Worm (Caenorhabditis elegans) whole organism, young adult: ENCODE data around the gene spat-1.

Experiments used
- B0261.1 ChIP-seq: sonication (generic microtip); optimal IDR thresholded peaks from 2 replicates; lab custom pipeline; 2016; ENCODE audit warnings: mild to moderate bottlenecking, missing genetic modification characterization, moderate library complexity, missing compliant biosample characterization
- F22D6.2 ChIP-seq: sonication (generic microtip); optimal IDR thresholded peaks from 2 replicates; lab custom pipeline; 2016; ENCODE audit warnings: mild to moderate bottlenecking, missing genetic modification characterization, missing compliant biosample characterization
- F33H1.4 ChIP-seq: fragments of 200-800 bp; sonication (Bioruptor generic); IDR thresholded peaks from 2 replicates; pipeline ENCODE4 v1.3.6; 2022; ENCODE audit warnings: missing genetic modification reagents, missing genetic modification characterization, missing compliant biosample characterization
- F52B5.7 ChIP-seq: sonication (generic microtip); optimal IDR thresholded peaks from 2 replicates; lab custom pipeline; 2016; ENCODE audit warnings: mild to moderate bottlenecking, missing genetic modification characterization, missing compliant biosample characterization
- F57A8.1 ChIP-seq: fragments of 200-800 bp; sonication (Bioruptor generic); optimal IDR thresholded peaks from 2 replicates; lab custom pipeline; 2018; ENCODE audit warnings: mild to moderate bottlenecking, missing genetic modification characterization, moderate library complexity, missing compliant biosample characterization
- F57C9.4 ChIP-seq: sonication (generic microtip); optimal IDR thresholded peaks from 2 replicates; lab custom pipeline; 2017; ENCODE audit warnings: mild to moderate bottlenecking, missing genetic modification characterization, missing compliant biosample characterization
- Y67H2A.10 ChIP-seq: fragments of 200-800 bp; sonication (Bioruptor generic); conservative IDR thresholded peaks from 2 replicates; pipeline ENCODE4 v1.3.6; 2022; ENCODE audit warnings: missing genetic modification reagents, missing genetic modification characterization, missing compliant biosample characterization
- aptf-2 ChIP-seq: fragments of 200-800 bp; sonication (Bioruptor generic); conservative IDR thresholded peaks from 2 replicates; pipeline ENCODE4 v1.3.6; 2022; ENCODE audit warnings: missing genetic modification reagents, missing genetic modification characterization, missing compliant biosample characterization
- aptf-3 ChIP-seq: fragments of 200-800 bp; sonication (Bioruptor generic); IDR thresholded peaks from 2 replicates; pipeline ENCODE4 v1.3.6; 2022; ENCODE audit warnings: missing genetic modification characterization, missing compliant biosample characterization
- attf-3 ChIP-seq: fragments of 200-800 bp; sonication (Bioruptor generic); conservative IDR thresholded peaks from 2 replicates; pipeline ENCODE4 v1.3.6; 2022; ENCODE audit warnings: missing genetic modification reagents, missing genetic modification characterization, missing compliant biosample characterization
- attf-5 ChIP-seq: fragments of 200-800 bp; sonication (Bioruptor generic); optimal IDR thresholded peaks from 2 replicates; lab custom pipeline; 2018; ENCODE audit warnings: mild to moderate bottlenecking, missing genetic modification characterization, missing compliant biosample characterization
- attf-6 ChIP-seq: fragments of 200-800 bp; sonication (Bioruptor generic); IDR thresholded peaks from 2 replicates; pipeline ENCODE4 v1.3.6; 2022; ENCODE audit warnings: missing genetic modification reagents, missing genetic modification characterization, missing compliant biosample characterization
- cebp-1 ChIP-seq, 2 experiments: fragments of 200-800 bp in 1 of 2; sonication (Bioruptor generic) in 1 of 2; sonication (generic microtip) in 1 of 2; IDR thresholded peaks in 1 of 2; optimal IDR thresholded peaks in 1 of 2; 2 replicates each; pipeline versions ENCODE4 v1.3.6 to Lab custom; 2017 to 2022; ENCODE audit warnings: missing compliant biosample characterization in 2 of 2, missing genetic modification characterization in 2 of 2, mild to moderate bottlenecking in 1 of 2, missing genetic modification reagents in 1 of 2, moderate library complexity in 1 of 2
- ceh-100 ChIP-seq: fragments of 200-800 bp; sonication (Bioruptor generic); IDR thresholded peaks from 2 replicates; pipeline ENCODE4 v1.3.6; 2022; ENCODE audit warnings: missing genetic modification reagents, missing genetic modification characterization, missing compliant biosample characterization
- dpff-1 ChIP-seq: sonication (generic microtip); optimal IDR thresholded peaks from 2 replicates; lab custom pipeline; 2017; ENCODE audit warnings: mild to moderate bottlenecking, missing genetic modification characterization, missing compliant biosample characterization
- efl-1 ChIP-seq: fragments of 150-350 bp; optimal IDR thresholded peaks from 2 replicates; lab custom pipeline; 2014; ENCODE audit warnings: missing biosample characterization, missing genetic modification reagents, missing genetic modification characterization
- egl-18 ChIP-seq: fragments of 200-800 bp; sonication (Bioruptor generic); IDR thresholded peaks from 2 replicates; pipeline ENCODE4 v1.3.6; 2022; ENCODE audit warnings: missing genetic modification reagents, missing genetic modification characterization, missing compliant biosample characterization
- egl-44 ChIP-seq: fragments of 200-800 bp; sonication (Bioruptor generic); IDR thresholded peaks from 2 replicates; pipeline ENCODE4 v1.3.6; 2022; ENCODE audit warnings: missing genetic modification reagents, missing genetic modification characterization, missing compliant biosample characterization
- him-1 ChIP-seq: sonication (generic microtip); optimal IDR thresholded peaks from 2 replicates; lab custom pipeline; 2016; ENCODE audit warnings: missing genotype, missing genetic modification reagents, missing genetic modification characterization, missing compliant biosample characterization
- hlh-12 ChIP-seq: sonication (generic microtip); optimal IDR thresholded peaks from 2 replicates; lab custom pipeline; 2016; ENCODE audit warnings: missing genetic modification characterization, missing compliant biosample characterization
- hmg-20 ChIP-seq: fragments of 200-800 bp; sonication (Bioruptor generic); IDR thresholded peaks from 2 replicates; pipeline ENCODE4 v1.3.6; 2022; ENCODE audit warnings: missing genetic modification reagents, missing genetic modification characterization, missing compliant biosample characterization
- let-607 ChIP-seq, 2 experiments: fragments of 200-800 bp in 1 of 2; sonication (Bioruptor generic) in 1 of 2; sonication (generic microtip) in 1 of 2; optimal IDR thresholded peaks; 2 replicates each; lab custom pipeline; 2016 to 2018; ENCODE audit warnings: mild to moderate bottlenecking in 2 of 2, missing compliant biosample characterization in 2 of 2, missing genetic modification characterization in 2 of 2, moderate library complexity in 2 of 2, missing genotype in 1 of 2
- lin-26 ChIP-seq: fragments of 200-800 bp; sonication (Bioruptor generic); IDR thresholded peaks from 2 replicates; pipeline ENCODE4 v1.3.6; 2022; ENCODE audit warnings: missing genetic modification reagents, missing genetic modification characterization, missing compliant biosample characterization
- madf-10 ChIP-seq: sonication (generic microtip); optimal IDR thresholded peaks from 2 replicates; lab custom pipeline; 2016; ENCODE audit warnings: mild to moderate bottlenecking, missing genetic modification characterization, missing compliant biosample characterization
- madf-3 ChIP-seq: fragments of 200-800 bp; sonication (Bioruptor generic); IDR thresholded peaks from 2 replicates; pipeline ENCODE4 v1.3.6; 2022; ENCODE audit warnings: missing genetic modification reagents, missing genetic modification characterization, missing compliant biosample characterization
- madf-6 ChIP-seq: fragments of 200-800 bp; sonication (Bioruptor generic); IDR thresholded peaks from 2 replicates; pipeline ENCODE4 v1.3.6; 2022; ENCODE audit warnings: missing genetic modification reagents, missing genetic modification characterization, missing compliant biosample characterization
- madf-8 ChIP-seq: fragments of 200-800 bp; sonication (Bioruptor generic); conservative IDR thresholded peaks from 2 replicates; pipeline ENCODE4 v1.3.6; 2022; ENCODE audit warnings: missing genetic modification reagents, missing genetic modification characterization, missing compliant biosample characterization
- mxl-1 ChIP-seq: sonication (generic microtip); optimal IDR thresholded peaks from 2 replicates; lab custom pipeline; 2016; ENCODE audit warnings: missing genetic modification characterization, missing compliant biosample characterization
- nhr-120 ChIP-seq: fragments of 200-800 bp; sonication (Bioruptor generic); IDR thresholded peaks from 2 replicates; pipeline ENCODE4 v1.3.6; 2022; ENCODE audit warnings: missing genetic modification characterization, missing compliant biosample characterization
- nhr-179 ChIP-seq: sonication (generic microtip); optimal IDR thresholded peaks from 2 replicates; lab custom pipeline; 2016; ENCODE audit warnings: mild to moderate bottlenecking, missing genetic modification characterization, missing compliant biosample characterization
- nhr-80 ChIP-seq: sonication (generic microtip); optimal IDR thresholded peaks from 2 replicates; lab custom pipeline; 2016; ENCODE audit warnings: missing genetic modification characterization, missing compliant biosample characterization
- pha-4 ChIP-seq: fragments of 150-350 bp; sonication (generic microtip); optimal IDR thresholded peaks from 2 replicates; lab custom pipeline; 2014; ENCODE audit warnings: missing biosample characterization, missing genetic modification reagents, missing genetic modification characterization
- rcor-1 ChIP-seq: fragments of 200-800 bp; sonication (Bioruptor generic); IDR thresholded peaks from 2 replicates; pipeline ENCODE4 v1.3.6; 2022; ENCODE audit warnings: missing genetic modification reagents, missing genetic modification characterization, missing compliant biosample characterization
- rpc-1 ChIP-seq, 2 experiments: fragments of 150-350 bp in 1 of 2; sonication (generic microtip) in 1 of 2; optimal IDR thresholded peaks; 2 replicates each; lab custom pipeline; 2014 to 2018; ENCODE audit warnings: missing biosample characterization in 1 of 2, missing genetic modification characterization in 1 of 2, missing genetic modification reagents in 1 of 2, missing genotype in 1 of 2
- snpc-1.3 ChIP-seq: sonication (generic microtip); optimal IDR thresholded peaks from 2 replicates; lab custom pipeline; 2017; ENCODE audit warnings: missing genetic modification characterization, mild to moderate bottlenecking, missing compliant biosample characterization, antibody characterized with exemption, moderate library complexity, missing genotype, missing genetic modification reagents; ENCODE audit not compliant: insufficient read depth
- tbx-9 ChIP-seq: sonication (generic microtip); optimal IDR thresholded peaks from 2 replicates; lab custom pipeline; 2016; ENCODE audit warnings: borderline replicate concordance, missing genetic modification characterization, inconsistent platforms, missing compliant biosample characterization
- unc-62 ChIP-seq: fragments of 150-350 bp; optimal IDR thresholded peaks from 2 replicates; lab custom pipeline; 2014; ENCODE audit warnings: missing biosample characterization, missing genetic modification reagents, missing genetic modification characterization
- xnd-1 ChIP-seq: sonication (generic microtip); optimal IDR thresholded peaks from 2 replicates; lab custom pipeline; 2016; ENCODE audit warnings: missing genotype, missing genetic modification reagents, missing genetic modification characterization, missing compliant biosample characterization
- ztf-25 ChIP-seq: fragments of 200-800 bp; sonication (Bioruptor generic); IDR thresholded peaks from 2 replicates; pipeline ENCODE4 v1.3.6; 2022; ENCODE audit warnings: missing genetic modification reagents, missing genetic modification characterization, missing compliant biosample characterization
- ztf-28 ChIP-seq: fragments of 200-800 bp; sonication (Bioruptor generic); IDR thresholded peaks from 2 replicates; pipeline ENCODE4 v1.3.6; 2022; ENCODE audit warnings: missing genetic modification reagents, missing genetic modification characterization, missing compliant biosample characterization
- ztf-3 ChIP-seq: fragments of 200-800 bp; sonication (Bioruptor generic); optimal IDR thresholded peaks from 2 replicates; lab custom pipeline; 2018; ENCODE audit warnings: mild to moderate bottlenecking, missing genetic modification characterization, missing compliant biosample characterization

spat-1 gene

DNA sequence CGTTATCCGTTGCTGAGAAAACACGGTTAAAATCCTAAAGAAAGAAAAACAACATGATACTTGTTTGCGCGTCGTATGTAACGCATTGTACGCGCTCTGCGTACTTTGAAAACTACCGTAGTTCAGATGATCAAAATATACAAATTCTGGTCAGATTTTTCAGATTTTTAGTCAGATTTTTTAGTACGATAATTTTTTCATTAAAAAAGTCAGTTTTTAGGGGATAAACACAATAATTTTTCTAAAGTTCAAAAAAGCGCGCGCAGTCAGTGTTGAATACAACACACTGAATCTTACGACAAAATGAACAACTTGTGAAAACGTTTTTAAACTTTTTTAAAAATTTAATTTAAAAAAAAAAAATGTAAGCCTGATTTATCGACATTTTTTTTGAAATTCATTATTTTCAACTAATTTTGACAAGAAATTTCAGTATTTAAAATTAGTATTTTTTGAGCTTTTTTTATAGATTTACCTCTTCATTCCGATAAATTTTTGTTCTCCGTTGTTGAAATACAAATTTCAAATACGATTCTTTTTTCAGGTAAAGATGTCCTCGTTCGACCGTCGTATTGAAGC is 4.8 kb upstream of the spat-1 start, which contains the start of gene pot-2 (continued):
- TF ChIP-seq madf-10 (tag; lab: Kevin White, UChicago) (no peak), snpc-1.3 (tag; lab: Kevin White, UChicago) (peak; percentile 16), F52B5.7 (tag; lab: Kevin White, UChicago) (no peak), rcor-1 (GFP tag; lab: Robert Waterston, UW) (no peak), nhr-80 (tag; lab: Kevin White, UChicago) (no peak), hlh-12 (tag; lab: Kevin White, UChicago) (no peak), F57C9.4 (tag; lab: Kevin White, UChicago) (no peak), ztf-25 (GFP tag; lab: Robert Waterston, UW) (no peak), ztf-28 (GFP tag; lab: Robert Waterston, UW) (no peak), mxl-1 (no peak), cebp-1 (GFP tag; IDR thresholded peaks at IDR 0.05; lab: Robert Waterston, UW) (no peak), cebp-1 (tag; optimal IDR thresholded peaks at IDR 0.05; lab: Kevin White, UChicago) (no peak), nhr-179 (tag; lab: Kevin White, UChicago) (no peak), madf-8 (GFP tag; lab: Robert Waterston, UW) (peak; percentile 58), attf-5 (GFP tag; lab: Kevin White, UChicago) (no peak), dpff-1 (tag; lab: Kevin White, UChicago) (no peak), lin-26 (GFP tag; lab: Robert Waterston, UW) (no peak), nhr-120 (GFP tag; lab: Robert Waterston, UW) (no peak), Y67H2A.10 (GFP tag; lab: Robert Waterston, UW) (no peak), rpc-1 (optimal IDR thresholded peaks at IDR 0.05; lab: Kevin White, UChicago) (no peak), rpc-1 (tag; optimal IDR thresholded peaks at IDR 0.05; lab: Kevin White, UChicago) (no peak), attf-3 (GFP tag; lab: Robert Waterston, UW) (no peak), madf-6 (GFP tag; lab: Robert Waterston, UW) (peak; percentile 80), efl-1 (GFP tag; lab: Kevin White, UChicago) (peak; percentile 75), egl-44 (GFP tag; lab: Robert Waterston, UW) (no peak), him-1 (tag; lab: Kevin White, UChicago) (no peak), let-607 (tag; optimal IDR thresholded peaks at IDR 0.05; lab: Kevin White, UChicago) (no peak), F33H1.4 (GFP tag; lab: Robert Waterston, UW) (0 out of 2 replicates have a peak, but pooled peaks have one; percentile 17), F57A8.1 (no peak), attf-6 (GFP tag; lab: Robert Waterston, UW) (no peak), B0261.1 (tag; lab: Kevin White, UChicago) (no peak), ceh-100 (no peak), egl-18 (GFP tag; lab: Robert Waterston, UW) (no peak), tbx-9 (tag; lab: Kevin White, UChicago) (no peak), xnd-1 (tag; lab: Kevin White, UChicago) (peak; percentile 49), madf-3 (GFP tag; lab: Robert Waterston, UW) (no peak), F22D6.2 (tag; lab: Kevin White, UChicago) (no peak), unc-62 (no peak), hmg-20 (no peak)

DNA sequence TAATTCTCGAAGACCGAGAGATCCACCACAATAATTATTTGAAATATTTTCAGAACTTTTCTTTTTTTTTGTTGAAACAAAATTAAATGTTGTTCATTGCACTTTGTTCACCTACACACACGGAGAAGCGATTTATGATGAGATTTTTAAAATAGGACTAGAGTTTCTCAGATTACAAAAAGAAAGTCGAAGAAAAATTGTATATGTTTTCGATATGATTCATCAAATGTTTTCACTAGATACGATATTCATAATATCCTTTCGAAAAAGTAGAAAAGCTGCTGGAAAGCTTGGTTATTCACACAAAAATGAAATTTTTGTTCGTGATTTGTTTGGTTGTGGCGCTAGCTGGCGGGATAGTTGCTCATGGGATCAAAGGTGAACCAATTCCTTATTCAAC is 3.5 kb upstream of the spat-1 start, which contains the start of gene F57C2.4:
TSS of gene F57C2.4 (plus strand) at position 301 of the 400 bp plus-strand sequence.
- no peak for TF ChIP-seq hmg-20
- no peak for TF ChIP-seq aptf-3 (GFP tag; lab: Robert Waterston, UW)
- no peak for TF ChIP-seq ztf-3
- TF ChIP-seq pha-4 (tag; lab: Kevin White, UChicago), result no peak
- no peak for TF ChIP-seq rpc-1 (optimal IDR thresholded peaks at IDR 0.05; lab: Kevin White, UChicago)
- TF ChIP-seq rpc-1 (tag; optimal IDR thresholded peaks at IDR 0.05; lab: Kevin White, UChicago), result no peak
- no peak for TF ChIP-seq tbx-9 (tag; lab: Kevin White, UChicago)
- TF ChIP-seq aptf-2 (GFP tag; lab: Robert Waterston, UW), result no peak
- TF ChIP-seq, all 124 proteins: peak for 0
